Fruit fly (Drosophila melanogaster) whole organism, embryonic: ENCODE data around the gene stv.

Experiments used
- H2.0 ChIP-seq: fragments of 200-800 bp; sonication (Bioruptor generic); IDR thresholded peaks from 2 replicates; pipeline ENCODE4 v1.3.6; 2022; ENCODE audit warnings: missing biosample characterization, missing genetic modification characterization
- pb ChIP-seq: fragments of 200-800 bp; sonication (Bioruptor generic); optimal IDR thresholded peaks from 3 replicates; lab custom pipeline; 2016; ENCODE audit warnings: missing biosample characterization, missing genetic modification characterization
- pfk ChIP-seq: fragments of 200-800 bp; sonication (Bioruptor generic); optimal IDR thresholded peaks from 2 replicates; lab custom pipeline; 2018; ENCODE audit warnings: missing biosample characterization, mild to moderate bottlenecking, missing genetic modification characterization, moderate library complexity

DNA sequence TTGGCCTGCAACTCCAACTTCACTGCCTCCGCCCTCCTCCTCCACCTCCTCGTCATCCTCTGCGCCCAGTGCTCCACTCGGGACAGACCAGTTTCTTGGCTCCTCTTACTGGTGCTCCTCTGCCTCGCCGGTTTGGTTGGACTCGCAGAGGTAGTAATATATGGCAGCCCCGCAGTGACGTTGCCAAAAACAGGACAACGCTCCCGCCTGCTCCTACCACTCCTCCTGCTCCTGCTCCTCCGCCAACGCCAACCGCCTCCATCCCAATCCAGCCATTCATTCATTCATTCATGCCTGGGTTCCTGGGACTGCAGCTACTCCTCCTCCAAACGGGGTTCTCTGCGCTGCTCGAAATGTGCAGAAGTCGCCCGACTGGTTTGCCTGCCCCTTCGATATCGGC is 22.2 kb downstream of the stv start:
- no peak for TF ChIP-seq H2.0 (GFP tag; lab: Robert Waterston, UW)
- TF ChIP-seq pfk (GFP tag; lab: Kevin White, UChicago), result no peak
- TF ChIP-seq pb (GFP tag; lab: Kevin White, UChicago), result no peak
